Fruit fly (Drosophila melanogaster) whole organism, embryonic: ENCODE measurements around the gene NimC1.

Experiments used
- Awh ChIP-seq: fragments of 200-800 bp; sonication (Bioruptor generic); IDR thresholded peaks from 2 replicates; pipeline ENCODE4, ENCODE4 v1.3.6; 2022; ENCODE audit warnings: missing biosample characterization, missing genetic modification characterization
- CG8765 ChIP-seq: fragments of 200-800 bp; sonication (Bioruptor generic); IDR thresholded peaks from 2 replicates; pipeline ENCODE4 v1.3.6; 2022; ENCODE audit warnings: missing biosample characterization, missing genetic modification characterization
- E2f2 ChIP-seq: fragments of 200-800 bp; sonication (Bioruptor generic); IDR thresholded peaks from 2 replicates; pipeline ENCODE4 v1.3.6; 2022; ENCODE audit warnings: missing biosample characterization, missing genetic modification characterization
- HmgZ ChIP-seq: fragments of 200-800 bp; sonication (Bioruptor generic); optimal IDR thresholded peaks from 2 replicates; lab custom pipeline; 2018; ENCODE audit warnings: missing biosample characterization, mild to moderate bottlenecking, missing genetic modification characterization
- amos ChIP-seq: fragments of 200-800 bp; sonication (Bioruptor generic); IDR thresholded peaks from 2 replicates; pipeline ENCODE4 v1.3.6; 2022; ENCODE audit warnings: missing biosample characterization, missing genetic modification characterization; ENCODE audit not compliant: partially characterized antibody
- gem ChIP-seq: fragments of 200-800 bp; sonication (Bioruptor generic); optimal IDR thresholded peaks from 2 replicates; lab custom pipeline; 2019; ENCODE audit warnings: missing biosample characterization, mild to moderate bottlenecking, missing genetic modification characterization, moderate library complexity
- knrl ChIP-seq: fragments of 200-800 bp; sonication (Bioruptor generic); IDR thresholded peaks from 3 replicates; pipeline ENCODE4 v1.3.6; 2022; ENCODE audit warnings: missing biosample characterization, missing genetic modification characterization; ENCODE audit not compliant: partially characterized antibody
- phol ChIP-seq: fragments of 200-800 bp; sonication (Bioruptor generic); optimal IDR thresholded peaks from 3 replicates; lab custom pipeline; 2018; ENCODE audit warnings: missing biosample characterization, mild to moderate bottlenecking, missing genetic modification characterization, moderate library complexity
- twi ChIP-seq: fragments of 200-800 bp; optimal IDR thresholded peaks from 2 replicates; lab custom pipeline; 2019; ENCODE audit warnings: missing biosample characterization, mild to moderate bottlenecking, missing genetic modification characterization, moderate library complexity

- TF ChIP-seq knrl (no peak), E2f2 (no peak), Awh (no peak), twi (tag; lab: Kevin White, UChicago) (no peak), gem (tag; lab: Kevin White, UChicago) (no peak), phol (no peak), amos (GFP tag; lab: Robert Waterston, UW) (no peak), HmgZ (tag; lab: Kevin White, UChicago) (no peak), CG8765 (GFP tag; lab: Robert Waterston, UW) (no peak)
Measured at dm6 chr2L:13976669-13977068, at the start of gene NimC1.
